Fruit fly (Drosophila melanogaster): ENCODE measurements around the gene Kcmf1.

Kcmf1 gene

dm6 chr3R:9047561-9048465 lies 33.1 kb upstream of the Kcmf1 start, which contains the start of gene Rel (continued):
- no peak for TF ChIP-seq yki (optimal IDR thresholded peaks at IDR 0.05)
- no peak for TF ChIP-seq CG14050 (GFP tag; IDR thresholded peaks at IDR 0.05)
- TF ChIP-seq maf-S (GFP tag; optimal IDR thresholded peaks at IDR 0.05): no peak
- no peak for TF ChIP-seq CG14441 (GFP tag; IDR thresholded peaks at IDR 0.05)
- TF ChIP-seq CG12236 (GFP tag; optimal IDR thresholded peaks at IDR 0.05): no peak
- no peak for TF ChIP-seq Hr39 (optimal IDR thresholded peaks at IDR 0.05)
- peak in 1 of 2 experiments; percentile 23 for TF ChIP-seq Pdp1 (GFP tag; optimal IDR thresholded peaks at IDR 0.05)
- TF ChIP-seq Dp (GFP tag; optimal IDR thresholded peaks at IDR 0.05): peak; percentile 88
- peak; percentile 70 for TF ChIP-seq Dek (tag; optimal IDR thresholded peaks at IDR 0.05)
- TF ChIP-seq D19B (GFP tag; optimal IDR thresholded peaks at IDR 0.05): peak; percentile 54
- peak in 1 of 2 experiments; percentile 34 for TF ChIP-seq Hr78 (GFP tag; optimal IDR thresholded peaks at IDR 0.05)
- TF ChIP-seq CG4282 (GFP tag; optimal IDR thresholded peaks at IDR 0.05): no peak
- peak; percentile 5 for TF ChIP-seq CG6683 (GFP tag; optimal IDR thresholded peaks at IDR 0.05)
- TF ChIP-seq CG11695 (GFP tag; IDR thresholded peaks at IDR 0.05): no peak
- peak; percentile 87 for TF ChIP-seq nmo (GFP tag; optimal IDR thresholded peaks at IDR 0.05)
- TF ChIP-seq Dip2 (GFP tag; IDR thresholded peaks at IDR 0.05): no peak
- TF ChIP-seq zen (tag; optimal IDR thresholded peaks at IDR 0.05): peak; percentile 59
- no peak for TF ChIP-seq CG6791 (GFP tag; IDR thresholded peaks at IDR 0.05; ENCODE audit: partially characterized antibody)
- TF ChIP-seq Hr3 (GFP tag; optimal IDR thresholded peaks at IDR 0.05): peak; percentile 75
- no peak for TF ChIP-seq peb (GFP tag; IDR thresholded peaks at IDR 0.05)
- no peak for TF ChIP-seq Hey (tag; optimal IDR thresholded peaks at IDR 0.05)
- no peak for TF ChIP-seq CG16779 (GFP tag; IDR thresholded peaks at IDR 0.05)
- peak; percentile 54 for TF ChIP-seq salm (tag; optimal IDR thresholded peaks at IDR 0.05)
- TF ChIP-seq CG2889 (GFP tag; IDR thresholded peaks at IDR 0.05): no peak
- no peak for TF ChIP-seq dimm (GFP tag; IDR thresholded peaks at IDR 0.05)
- peak; percentile 34 for TF ChIP-seq Hmr (GFP tag; optimal IDR thresholded peaks at IDR 0.05)
- TF ChIP-seq CG4328 (GFP tag; optimal IDR thresholded peaks at IDR 0.05): peak; percentile 68
- TF ChIP-seq Usf (GFP tag; optimal IDR thresholded peaks at IDR 0.05): peak; percentile 57
- TF ChIP-seq CG18764 (GFP tag; optimal IDR thresholded peaks at IDR 0.05): peak; percentile 25
- no peak for TF ChIP-seq sisA (GFP tag; IDR thresholded peaks at IDR 0.05)
- TF ChIP-seq h (optimal IDR thresholded peaks at IDR 0.05): no peak
- TF ChIP-seq abd-A (tag; optimal IDR thresholded peaks at IDR 0.05): peak; percentile 83
- no peak for TF ChIP-seq Ravus (GFP tag; IDR thresholded peaks at IDR 0.05)
- no peak for TF ChIP-seq gce (GFP tag; IDR thresholded peaks at IDR 0.05)
- peak; percentile 70 for TF ChIP-seq lbe (GFP tag; optimal IDR thresholded peaks at IDR 0.05)
- TF ChIP-seq gfzf (GFP tag; optimal IDR thresholded peaks at IDR 0.05): peak; percentile 3
- peak; percentile 11 for TF ChIP-seq HHEX (GFP tag; optimal IDR thresholded peaks at IDR 0.05)
- no peak for TF ChIP-seq CG1529 (GFP tag; optimal IDR thresholded peaks at IDR 0.05)
- peak; percentile 82 for TF ChIP-seq CG7839 (tag; optimal IDR thresholded peaks at IDR 0.05)
- no peak for TF ChIP-seq ap (GFP tag; IDR thresholded peaks at IDR 0.05)
- no peak for TF ChIP-seq usp (GFP tag; optimal IDR thresholded peaks at IDR 0.05)
- TF ChIP-seq CG4360 (GFP tag; IDR thresholded peaks at IDR 0.05): no peak
- TF ChIP-seq bbx (GFP tag; IDR thresholded peaks at IDR 0.05; ENCODE audit: partially characterized antibody): no peak
- no peak for TF ChIP-seq sima (GFP tag; optimal IDR thresholded peaks at IDR 0.05)
- no peak for TF ChIP-seq rib (GFP tag; IDR thresholded peaks at IDR 0.05)
- TF ChIP-seq CG13296 (GFP tag; optimal IDR thresholded peaks at IDR 0.05): peak; percentile 75
- peak in 1 of 2 experiments; percentile 24 for TF ChIP-seq Eip74EF (GFP tag; optimal IDR thresholded peaks at IDR 0.05)
- TF ChIP-seq jigr1 (GFP tag; IDR thresholded peaks at IDR 0.05): no peak
- peak; percentile 83 for TF ChIP-seq Ets65A (GFP tag)
- TF ChIP-seq CG10147 (GFP tag; optimal IDR thresholded peaks at IDR 0.05): peak; percentile 74
